Worm (Caenorhabditis elegans): ENCODE data around the gene F11E6.10.

The F11E6.10 gene

DNA sequence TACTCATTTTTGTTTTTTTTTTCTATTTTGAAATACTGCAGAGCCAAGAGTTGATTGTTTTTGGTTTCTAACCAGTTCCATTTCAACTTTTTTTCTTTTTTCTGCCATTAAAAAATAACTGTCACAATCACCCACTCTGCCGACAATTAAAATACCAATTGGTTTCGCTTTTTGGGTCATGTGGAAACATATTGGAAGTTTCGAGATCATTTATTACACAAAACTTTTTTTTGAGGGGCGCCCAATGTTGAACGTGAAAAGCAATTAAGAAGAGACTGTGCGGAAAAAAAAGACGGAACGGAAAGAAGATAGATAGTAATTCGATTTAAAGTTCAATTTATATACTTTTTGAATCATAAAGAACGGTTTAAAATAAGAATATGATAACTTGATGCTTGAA, 11.1 kb upstream of the F11E6.10 start:
- TF ChIP-seq lim-6 (tag; optimal IDR thresholded peaks at IDR 0.05), result no peak
- no peak for TF ChIP-seq ztf-16 (tag; optimal IDR thresholded peaks at IDR 0.05)
- no peak for TF ChIP-seq nhr-11 (tag; optimal IDR thresholded peaks at IDR 0.05)
- no peak for TF ChIP-seq unc-86 (tag; optimal IDR thresholded peaks at IDR 0.05)
- no peak for TF ChIP-seq hlh-8 (tag; optimal IDR thresholded peaks at IDR 0.05)

DNA sequence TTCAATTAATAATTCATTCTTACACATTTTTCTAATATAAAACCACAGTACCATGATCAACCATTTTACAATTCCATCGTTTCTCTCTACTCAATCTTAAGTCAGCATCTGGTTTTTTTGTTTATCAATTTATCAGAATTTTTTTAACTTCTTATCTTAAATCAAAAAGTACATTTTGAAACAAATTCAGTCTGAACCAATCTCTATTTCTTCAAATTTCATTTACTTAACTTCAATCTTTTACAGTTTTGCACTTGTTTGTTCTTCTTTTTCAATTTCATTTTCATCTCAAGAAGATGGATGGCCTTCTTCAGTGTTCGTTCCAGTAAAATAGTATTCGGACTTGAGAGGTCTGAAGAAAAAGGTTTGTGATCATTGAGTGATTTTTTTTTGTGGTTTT, 10.1 kb upstream of the F11E6.10 start, which contains the start of gene gba-3:
Gene gba-3 (plus strand): TSS at position 301 of the 400 bp plus-strand sequence.
- TF ChIP-seq hlh-30 (tag; optimal IDR thresholded peaks at IDR 0.05; ENCODE audit: insufficient read depth) (no peak), madf-2 (tag; optimal IDR thresholded peaks at IDR 0.05) (no peak), ceh-22 (tag; optimal IDR thresholded peaks at IDR 0.05) (no peak), C08G9.2 (tag; optimal IDR thresholded peaks at IDR 0.05) (no peak), npax-4 (tag; optimal IDR thresholded peaks at IDR 0.05) (no peak), ztf-16 (tag; optimal IDR thresholded peaks at IDR 0.05) (no peak), nfya-1 (tag; optimal IDR thresholded peaks at IDR 0.05) (no peak), lim-6 (tag; optimal IDR thresholded peaks at IDR 0.05) (no peak), sox-4 (tag; optimal IDR thresholded peaks at IDR 0.05) (no peak), sox-2 (GFP tag; IDR thresholded peaks at IDR 0.05) (no peak), fkh-10 (GFP tag; optimal IDR thresholded peaks at IDR 0.05) (no peak)

DNA sequence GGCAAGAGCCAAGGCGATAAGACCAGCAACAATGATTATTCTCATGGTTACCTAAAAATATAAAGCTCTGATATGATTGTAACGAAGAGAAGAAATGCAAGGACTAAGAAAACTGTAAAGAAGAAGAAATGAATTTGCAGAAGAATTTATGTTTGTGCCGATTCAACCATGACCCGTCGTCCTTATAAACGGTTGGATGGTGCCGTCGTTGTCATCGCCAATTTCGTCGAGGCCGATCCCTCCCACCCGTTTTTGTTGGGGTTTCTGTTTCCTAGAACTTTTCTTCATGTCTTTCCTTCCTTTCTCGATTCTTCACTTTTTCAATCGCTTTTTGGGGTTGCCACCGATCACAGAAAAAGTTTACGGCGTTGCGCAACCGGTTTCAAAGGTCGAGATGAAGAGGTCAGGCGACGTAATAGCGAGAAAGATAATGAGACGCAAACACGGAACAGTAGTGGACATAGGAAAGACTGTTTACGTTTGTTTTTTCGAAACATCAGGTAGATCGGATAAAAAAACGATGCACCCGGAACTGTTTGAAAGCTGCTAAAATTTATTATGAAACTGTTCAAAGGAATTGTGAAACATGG, 9.0 kb upstream of the F11E6.10 start, which contains the start of gene epic-1:
Gene epic-1 (minus strand): TSS at position 51 of the 590 bp plus-strand sequence.
- TF ChIP-seq unc-3 (GFP tag; conservative IDR thresholded peaks at IDR 0.05) (no peak), unc-3 (tag; optimal IDR thresholded peaks at IDR 0.05) (no peak), ceh-30 (tag; optimal IDR thresholded peaks at IDR 0.05) (no peak), pax-1 (tag; optimal IDR thresholded peaks at IDR 0.05) (no peak), dmd-4 (tag; optimal IDR thresholded peaks at IDR 0.05; ENCODE audit: borderline replicate concordance) (no peak), tbx-2 (tag; optimal IDR thresholded peaks at IDR 0.05) (no peak), tbx-7 (tag; optimal IDR thresholded peaks at IDR 0.05) (no peak), ttx-3 (tag; optimal IDR thresholded peaks at IDR 0.05) (no peak), zip-5 (tag; optimal IDR thresholded peaks at IDR 0.05) (no peak), hlh-8 (tag; optimal IDR thresholded peaks at IDR 0.05) (no peak), C08G9.2 (tag; optimal IDR thresholded peaks at IDR 0.05) (no peak), ceh-6 (GFP tag; optimal IDR thresholded peaks at IDR 0.05) (no peak), ahr-1 (tag; optimal IDR thresholded peaks at IDR 0.05) (no peak), gmeb-2 (tag; optimal IDR thresholded peaks at IDR 0.05) (no peak), rnt-1 (tag; optimal IDR thresholded peaks at IDR 0.05) (no peak), nhr-11 (tag; optimal IDR thresholded peaks at IDR 0.05) (no peak), elt-4 (tag; optimal IDR thresholded peaks at IDR 0.05) (no peak), ceh-48 (tag; optimal IDR thresholded peaks at IDR 0.05) (no peak), nhr-232 (tag; optimal IDR thresholded peaks at IDR 0.05) (no peak), sdc-2 (tag; optimal IDR thresholded peaks at IDR 0.05) (no peak)

DNA sequence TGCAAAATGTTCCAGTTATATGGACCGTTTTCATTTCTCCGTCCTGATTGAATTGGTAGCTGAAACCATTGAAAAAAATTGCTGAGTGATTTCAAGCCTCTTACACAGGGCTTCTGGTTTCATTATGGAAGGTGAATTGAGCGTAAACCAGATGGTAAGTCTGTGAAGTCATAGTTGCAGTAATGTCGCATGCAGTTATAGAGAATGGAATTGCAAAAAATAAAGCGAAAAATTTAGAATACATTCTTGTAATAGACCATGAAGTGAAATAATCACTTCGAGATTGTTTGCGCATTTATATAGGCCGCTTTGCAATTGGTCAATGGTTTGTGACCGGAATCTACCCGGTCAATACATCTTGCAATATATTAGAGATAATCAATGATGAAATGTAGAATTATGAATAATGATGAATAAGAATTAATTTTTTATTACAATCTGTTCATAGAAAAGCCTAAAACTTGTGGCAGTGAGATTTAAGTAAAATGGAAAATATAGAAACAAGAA, 7.2 kb upstream of the F11E6.10 start, which contains the start of gene F11E6.4:
Gene F11E6.4 (minus strand): TSS at position 259 of the 507 bp plus-strand sequence.
- TF ChIP-seq tbx-2 (tag; optimal IDR thresholded peaks at IDR 0.05) (no peak), pax-1 (tag; optimal IDR thresholded peaks at IDR 0.05) (no peak), ttx-3 (tag; optimal IDR thresholded peaks at IDR 0.05) (no peak), ceh-48 (tag; optimal IDR thresholded peaks at IDR 0.05) (no peak), ahr-1 (tag; optimal IDR thresholded peaks at IDR 0.05) (no peak), dve-1 (tag; optimal IDR thresholded peaks at IDR 0.05) (no peak), dmd-4 (tag; optimal IDR thresholded peaks at IDR 0.05; ENCODE audit: borderline replicate concordance) (no peak), syd-9 (tag; optimal IDR thresholded peaks at IDR 0.05) (no peak), ceh-6 (GFP tag; optimal IDR thresholded peaks at IDR 0.05) (no peak), C38D4.7 (GFP tag; optimal IDR thresholded peaks at IDR 0.05) (no peak)

All from whole organism, late embryonic.